Worm (Caenorhabditis elegans) whole organism, midembryonic: Measurements from ENCODE around the gene T01D3.3.

ENCODE experiments used
- cog-1 ChIP-seq: sonication (generic microtip); optimal IDR thresholded peaks from 2 replicates; lab custom pipeline; 2016; ENCODE audit warnings: missing genetic modification characterization, missing compliant biosample characterization
- ztf-23 ChIP-seq: fragments of 200-800 bp; sonication (Bioruptor generic); IDR thresholded peaks from 2 replicates; pipeline ENCODE4 v1.3.6; 2022; ENCODE audit warnings: missing genetic modification reagents, missing genetic modification characterization, missing compliant biosample characterization

DNA sequence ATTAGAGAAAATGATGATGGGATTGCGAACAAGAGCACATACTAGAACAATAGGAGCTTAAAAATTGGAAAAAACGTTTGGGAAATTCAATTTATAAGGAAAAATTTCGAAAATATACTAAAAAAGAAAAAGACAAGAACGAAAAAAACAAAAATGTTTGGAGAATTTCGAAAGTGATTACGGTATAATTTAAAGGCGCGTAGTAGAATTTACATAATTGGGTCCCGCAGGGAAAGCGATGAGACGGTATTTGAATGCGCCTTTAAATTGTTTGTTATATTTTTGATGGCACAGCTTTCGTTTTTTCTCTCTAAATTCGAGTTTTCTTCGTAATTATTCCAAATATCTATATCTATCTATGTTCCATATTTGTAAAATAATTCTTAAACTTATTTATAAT, 44.0 kb upstream of the T01D3.3 start:
- TF ChIP-seq cog-1 (no peak), ztf-23 (GFP tag; lab: Robert Waterston, UW) (no peak)
